Worm (Caenorhabditis elegans) whole organism, L4/young adult: ENCODE measurements around the gene sel-1.

Experiments used
- W03F9.2 ChIP-seq: fragments of 150-350 bp; optimal IDR thresholded peaks from 2 replicates; lab custom pipeline; 2014; ENCODE audit warnings: missing biosample characterization, missing genetic modification characterization
- dao-5 ChIP-seq: sonication (generic microtip); optimal IDR thresholded peaks from 2 replicates; lab custom pipeline; 2016; ENCODE audit warnings: missing genotype, missing genetic modification characterization, moderate library complexity, missing compliant biosample characterization
- him-1 ChIP-seq: sonication (generic microtip); optimal IDR thresholded peaks from 2 replicates; lab custom pipeline; 2016; ENCODE audit warnings: missing genotype, missing genetic modification reagents, missing genetic modification characterization, missing compliant biosample characterization

sel-1 gene

ce11 chrV:12532369-12532768 lies 28.2 kb upstream of the sel-1 start:
- TF ChIP-seq dao-5 (tag; lab: Kevin White, UChicago) (no peak), him-1 (tag; lab: Kevin White, UChicago) (no peak), W03F9.2 (no peak)

ce11 chrV:12533635-12534150 lies 26.8 kb upstream of the sel-1 start:
- TF ChIP-seq dao-5 (tag; lab: Kevin White, UChicago) = no peak
- TF ChIP-seq him-1 (tag; lab: Kevin White, UChicago) = no peak
- no peak for TF ChIP-seq W03F9.2

- no peak for TF ChIP-seq him-1 (tag; lab: Kevin White, UChicago)
- TF ChIP-seq dao-5 (tag; lab: Kevin White, UChicago) = no peak
- TF ChIP-seq W03F9.2 = no peak
These were observed 25.6 kb upstream of the sel-1 start for ce11 chrV:12534941-12535340.

- TF ChIP-seq him-1 (tag; lab: Kevin White, UChicago) (no peak), W03F9.2 (no peak), dao-5 (tag; lab: Kevin White, UChicago) (no peak)
These were observed 24.0 kb upstream of the sel-1 start for ce11 chrV:12536409-12537038.

- TF ChIP-seq W03F9.2 = no peak
- TF ChIP-seq him-1 (tag; lab: Kevin White, UChicago) = no peak
- TF ChIP-seq dao-5 (tag; lab: Kevin White, UChicago) = no peak
These were observed 23.0 kb upstream of the sel-1 start for ce11 chrV:12537505-12537904.

- TF ChIP-seq dao-5 (tag; lab: Kevin White, UChicago) (no peak), W03F9.2 (no peak), him-1 (tag; lab: Kevin White, UChicago) (no peak)
These were observed 21.3 kb upstream of the sel-1 start for ce11 chrV:12538984-12539852.

ce11 chrV:12540018-12540417 lies 20.5 kb upstream of the sel-1 start:
- peak; percentile 19 for TF ChIP-seq him-1 (tag; lab: Kevin White, UChicago)
- no peak for TF ChIP-seq W03F9.2
- no peak for TF ChIP-seq dao-5 (tag; lab: Kevin White, UChicago)

ce11 chrV:12540739-12541138 lies 19.8 kb upstream of the sel-1 start, which contains the start of gene F45D3.2:
F45D3.2 (plus strand) TSS chrV:12541039.
- TF ChIP-seq W03F9.2 = no peak

- TF ChIP-seq W03F9.2 (no peak), him-1 (tag; lab: Kevin White, UChicago) (no peak), dao-5 (tag; lab: Kevin White, UChicago) (no peak)
These were observed 19.3 kb upstream of the sel-1 start for ce11 chrV:12541207-12541606.

ce11 chrV:12542683-12543319 lies 17.7 kb upstream of the sel-1 start:
- TF ChIP-seq him-1 (tag; lab: Kevin White, UChicago) = no peak
- no peak for TF ChIP-seq dao-5 (tag; lab: Kevin White, UChicago)
- TF ChIP-seq W03F9.2 = no peak

- TF ChIP-seq dao-5 (tag; lab: Kevin White, UChicago) (no peak), W03F9.2 (peak; percentile 31)
These were observed 11.7 kb upstream of the sel-1 start for ce11 chrV:12548830-12549229.

- TF ChIP-seq dao-5 (tag; lab: Kevin White, UChicago) = no peak
- TF ChIP-seq him-1 (tag; lab: Kevin White, UChicago) = no peak
- no peak for TF ChIP-seq W03F9.2
These were observed 10.9 kb upstream of the sel-1 start for ce11 chrV:12549604-12550003.

ce11 chrV:12550036-12550626 lies 10.4 kb upstream of the sel-1 start, which contains the start of gene F45D3.3:
F45D3.3 (minus strand) TSS chrV:12550385.
- TF ChIP-seq W03F9.2 (no peak), dao-5 (tag; lab: Kevin White, UChicago) (no peak), him-1 (tag; lab: Kevin White, UChicago) (no peak)
